Worm (Caenorhabditis elegans): Measurements from ENCODE around the gene ccm-2.
A peak's percentile ranks its signal among the peaks of the same experiment; 100 is the strongest.

Gene ccm-2

DNA sequence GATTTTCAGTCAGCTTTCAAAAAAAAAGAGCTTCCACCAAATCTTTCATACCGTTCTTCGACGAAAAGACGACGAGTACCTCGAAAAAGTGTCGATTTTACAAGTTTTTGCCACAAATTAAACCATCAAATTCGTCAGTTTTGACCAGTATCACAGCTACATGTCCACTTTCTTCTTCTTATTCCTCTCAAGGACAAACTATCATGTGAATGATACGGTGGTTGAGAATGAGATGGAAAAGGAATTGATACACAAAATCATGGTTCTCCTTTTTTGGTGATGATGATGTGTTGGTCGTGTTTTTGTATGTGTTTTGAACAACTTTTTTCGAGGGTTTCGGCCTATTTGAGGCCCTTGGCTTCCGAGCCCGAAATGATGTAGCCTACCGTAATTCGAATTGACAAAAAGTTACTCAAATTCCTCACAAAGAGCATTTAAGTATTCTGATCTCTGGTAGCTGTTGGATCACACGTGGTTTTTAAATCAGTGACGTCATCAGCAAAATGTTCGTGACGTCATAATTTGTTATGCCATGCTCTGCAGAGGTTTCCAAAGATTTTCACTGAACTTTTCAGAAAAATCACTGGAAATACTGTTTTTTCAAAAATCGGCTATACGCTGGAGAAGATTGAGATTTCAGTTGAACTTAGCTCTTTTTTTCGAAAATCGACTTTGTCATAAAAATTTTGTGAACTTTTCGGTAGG is 33.6 kb downstream of the ccm-2 start:
- TF ChIP-seq lin-15B (tag; optimal IDR thresholded peaks at IDR 0.05) = no peak
- no peak for TF ChIP-seq swsn-7 (tag; optimal IDR thresholded peaks at IDR 0.05)
- no peak for TF ChIP-seq egl-27 (tag; optimal IDR thresholded peaks at IDR 0.05)
- TF ChIP-seq sox-4 (tag; optimal IDR thresholded peaks at IDR 0.05) = no peak
- no peak for TF ChIP-seq nhr-11 (tag; optimal IDR thresholded peaks at IDR 0.05)
- no peak for TF ChIP-seq fos-1 (tag; optimal IDR thresholded peaks at IDR 0.05)
- TF ChIP-seq lin-14 (GFP tag; optimal IDR thresholded peaks at IDR 0.05) = peak; percentile 32
- no peak for TF ChIP-seq aly-2 (tag; optimal IDR thresholded peaks at IDR 0.05)
- TF ChIP-seq lin-39 (tag; optimal IDR thresholded peaks at IDR 0.05) = no peak
- no peak for TF ChIP-seq ceh-8 (GFP tag; optimal IDR thresholded peaks at IDR 0.05)
- no peak for TF ChIP-seq ceh-63 (GFP tag; optimal IDR thresholded peaks at IDR 0.05)
- peak; percentile 81 for TF ChIP-seq blmp-1 (tag; optimal IDR thresholded peaks at IDR 0.05)
- TF ChIP-seq mef-2 (tag; optimal IDR thresholded peaks at IDR 0.05) = no peak
- TF ChIP-seq ama-1 (optimal IDR thresholded peaks at IDR 0.05) = no peak
- no peak for TF ChIP-seq snpc-4 (tag; optimal IDR thresholded peaks at IDR 0.05)
- TF ChIP-seq nhr-90 (tag; optimal IDR thresholded peaks at IDR 0.05; ENCODE audit: poor library complexity) = no peak
- no peak for TF ChIP-seq zip-4 (GFP tag; optimal IDR thresholded peaks at IDR 0.05)
- no peak for TF ChIP-seq alr-1 (tag; optimal IDR thresholded peaks at IDR 0.05; ENCODE audit: borderline replicate concordance)
- TF ChIP-seq vab-15 (tag; optimal IDR thresholded peaks at IDR 0.05) = no peak
- TF ChIP-seq pag-3 (tag; optimal IDR thresholded peaks at IDR 0.05; ENCODE audit: borderline replicate concordance, insufficient read depth) = no peak
- no peak for TF ChIP-seq nhr-84 (tag; optimal IDR thresholded peaks at IDR 0.05)
- TF ChIP-seq unc-30 (tag; optimal IDR thresholded peaks at IDR 0.05) = no peak
- no peak for TF ChIP-seq isw-1 (GFP tag; IDR thresholded peaks at IDR 0.05)
- no peak for TF ChIP-seq hlh-17 (GFP tag; optimal IDR thresholded peaks at IDR 0.05; ENCODE audit: borderline replicate concordance)
- TF ChIP-seq snu-23 (GFP tag; optimal IDR thresholded peaks at IDR 0.05) = peak; percentile 20
- TF ChIP-seq hlh-4 (tag; optimal IDR thresholded peaks at IDR 0.05) = no peak
- no peak for TF ChIP-seq pqm-1 (tag; optimal IDR thresholded peaks at IDR 0.05)
- TF ChIP-seq elt-3 (tag; optimal IDR thresholded peaks at IDR 0.05) = peak in 2 of 6 experiments; percentile 11 to 51
- TF ChIP-seq ztf-4 (tag; optimal IDR thresholded peaks at IDR 0.05) = no peak
- TF ChIP-seq sptf-1 (tag; optimal IDR thresholded peaks at IDR 0.05) = no peak
- no peak for TF ChIP-seq unc-130 (tag; optimal IDR thresholded peaks at IDR 0.05)
- TF ChIP-seq nhr-77 (tag; optimal IDR thresholded peaks at IDR 0.05) = no peak
- TF ChIP-seq nhr-28 (tag; optimal IDR thresholded peaks at IDR 0.05) = no peak
- no peak for TF ChIP-seq ceh-82 (tag; optimal IDR thresholded peaks at IDR 0.05)
- TF ChIP-seq irx-1 (tag; optimal IDR thresholded peaks at IDR 0.05) = no peak
- no peak for TF ChIP-seq unc-86 (tag; optimal IDR thresholded peaks at IDR 0.05)
- no peak for TF ChIP-seq fkh-4 (tag; optimal IDR thresholded peaks at IDR 0.05; ENCODE audit: borderline replicate concordance)
- TF ChIP-seq hpl-2 (GFP tag; optimal IDR thresholded peaks at IDR 0.05) = no peak
- no peak for TF ChIP-seq lin-13 (GFP tag; optimal IDR thresholded peaks at IDR 0.05)
- TF ChIP-seq xbp-1 (tag; optimal IDR thresholded peaks at IDR 0.05) = no peak
- TF ChIP-seq lsy-2 (tag; optimal IDR thresholded peaks at IDR 0.05) = peak in 1 of 2 experiments; percentile 20
- TF ChIP-seq lir-3 (tag; optimal IDR thresholded peaks at IDR 0.05; ENCODE audit: poor library complexity) = no peak
- no peak for TF ChIP-seq grh-1 (GFP tag; IDR thresholded peaks at IDR 0.05)
- TF ChIP-seq egl-13 (tag; optimal IDR thresholded peaks at IDR 0.05) = no peak
- no peak for TF ChIP-seq nhr-85 (tag)
- no peak for TF ChIP-seq mep-1 (tag; optimal IDR thresholded peaks at IDR 0.05)
- no peak for TF ChIP-seq jun-1 (tag; optimal IDR thresholded peaks at IDR 0.05)
- no peak for TF ChIP-seq efl-3 (GFP tag; optimal IDR thresholded peaks at IDR 0.05)
- no peak for TF ChIP-seq C04F5.9 (tag; optimal IDR thresholded peaks at IDR 0.05)
- no peak for TF ChIP-seq zag-1 (tag; optimal IDR thresholded peaks at IDR 0.05)
- no peak for TF ChIP-seq unc-62 (GFP tag; optimal IDR thresholded peaks at IDR 0.05)
- no peak for TF ChIP-seq aha-1 (tag; optimal IDR thresholded peaks at IDR 0.05)
- peak in 1 of 2 experiments; percentile 35 for TF ChIP-seq lin-35 (GFP tag; optimal IDR thresholded peaks at IDR 0.05)

Data from whole organism, L1 larva.